Fruit fly (Drosophila melanogaster) whole organism, embryonic: ENCODE data around the gene CG9737.

ENCODE experiments used
- CG10543 ChIP-seq: fragments of 200-800 bp; sonication (Bioruptor generic); optimal IDR thresholded peaks from 3 replicates; lab custom pipeline; 2017; ENCODE audit warnings: missing biosample characterization, mild to moderate bottlenecking, missing genetic modification characterization, moderate library complexity
- CG11504 ChIP-seq: fragments of 200-800 bp; sonication (Bioruptor generic); optimal IDR thresholded peaks from 3 replicates; lab custom pipeline; 2019; ENCODE audit warnings: missing biosample characterization, mild to moderate bottlenecking, missing genetic modification characterization, moderate library complexity
- CG11696 ChIP-seq: fragments of 200-800 bp; sonication (Bioruptor generic); IDR thresholded peaks from 2 replicates; pipeline ENCODE4 v1.3.6; 2022; ENCODE audit warnings: missing biosample characterization, missing genetic modification characterization
- CG11723 ChIP-seq: fragments of 200-800 bp; sonication (Bioruptor generic); optimal IDR thresholded peaks from 2 replicates; lab custom pipeline; 2017; ENCODE audit warnings: missing biosample characterization, mild to moderate bottlenecking, missing genetic modification characterization
- CG12219 ChIP-seq: fragments of 200-800 bp; sonication (Bioruptor generic); optimal IDR thresholded peaks from 3 replicates; lab custom pipeline; 2018; ENCODE audit warnings: missing biosample characterization, mild to moderate bottlenecking, missing genetic modification characterization
- CG13424 ChIP-seq: fragments of 200-800 bp; sonication (Bioruptor generic); optimal IDR thresholded peaks from 2 replicates; lab custom pipeline; 2019; ENCODE audit warnings: missing biosample characterization, mild to moderate bottlenecking, missing genetic modification characterization, moderate library complexity
- CG17829 ChIP-seq: fragments of 200-800 bp; optimal IDR thresholded peaks from 2 replicates; lab custom pipeline; 2019; ENCODE audit warnings: missing biosample characterization, mild to moderate bottlenecking, missing genetic modification characterization, moderate library complexity
- CG18011 ChIP-seq: fragments of 200-800 bp; sonication (Bioruptor generic); optimal IDR thresholded peaks from 2 replicates; lab custom pipeline; 2017; ENCODE audit warnings: missing biosample characterization, missing genetic modification characterization, mild to moderate bottlenecking, moderate library complexity, missing genotype
- CG2120 ChIP-seq: fragments of 200-800 bp; sonication (Bioruptor generic); optimal IDR thresholded peaks from 3 replicates; lab custom pipeline; 2016; ENCODE audit warnings: missing biosample characterization, missing genetic modification characterization
- CG2202 ChIP-seq: fragments of 200-800 bp; sonication (Bioruptor generic); optimal IDR thresholded peaks from 2 replicates; lab custom pipeline; 2018; ENCODE audit warnings: missing biosample characterization, mild to moderate bottlenecking, missing genetic modification characterization
- CG2875 ChIP-seq: fragments of 200-800 bp; sonication (Bioruptor generic); optimal IDR thresholded peaks from 2 replicates; lab custom pipeline; 2017; ENCODE audit warnings: missing biosample characterization, mild to moderate bottlenecking, missing genetic modification characterization, missing genetic modification reagents
- CG31224 ChIP-seq: fragments of 200-800 bp; sonication (Bioruptor generic); IDR thresholded peaks from 2 replicates; pipeline ENCODE4 v1.3.6; 2022; ENCODE audit warnings: missing biosample characterization, missing genetic modification characterization
- CG31388 ChIP-seq: fragments of 200-800 bp; sonication (Bioruptor generic); optimal IDR thresholded peaks from 2 replicates; lab custom pipeline; 2016; ENCODE audit warnings: missing biosample characterization, missing genetic modification characterization
- CG32532 ChIP-seq: fragments of 200-800 bp; sonication (Bioruptor generic); IDR thresholded peaks from 2 replicates; pipeline ENCODE4 v1.3.6; 2022; ENCODE audit warnings: missing biosample characterization, missing genetic modification characterization
- CG34224 ChIP-seq: fragments of 200-800 bp; sonication (Bioruptor generic); IDR thresholded peaks from 3 replicates; pipeline ENCODE4 v1.3.6; 2022; ENCODE audit warnings: missing biosample characterization, missing genetic modification characterization; ENCODE audit not compliant: partially characterized antibody
- CG4404 ChIP-seq: fragments of 200-800 bp; sonication (Bioruptor generic); IDR thresholded peaks from 2 replicates; pipeline ENCODE4 v1.3.6; 2022; ENCODE audit warnings: missing biosample characterization, missing genetic modification characterization
- CG4617 ChIP-seq: fragments of 200-800 bp; sonication (Bioruptor generic); optimal IDR thresholded peaks from 3 replicates; lab custom pipeline; 2016; ENCODE audit warnings: missing biosample characterization, missing genetic modification characterization, borderline replicate concordance
- CG4730 ChIP-seq: fragments of 200-800 bp; sonication (Bioruptor generic); IDR thresholded peaks from 2 replicates; pipeline ENCODE4 v1.3.6; 2022; ENCODE audit warnings: missing biosample characterization, missing genetic modification characterization
- CG6175 ChIP-seq: fragments of 200-800 bp; sonication (Bioruptor generic); IDR thresholded peaks from 3 replicates; pipeline ENCODE4 v1.3.6; 2022; ENCODE audit warnings: missing biosample characterization, missing genetic modification characterization
- CG6254 ChIP-seq: fragments of 200-800 bp; sonication (Bioruptor generic); optimal IDR thresholded peaks from 3 replicates; lab custom pipeline; 2017; ENCODE audit warnings: mild to moderate bottlenecking, missing biosample characterization, missing genetic modification reagents, missing genetic modification characterization
- CG7928 ChIP-seq: fragments of 200-800 bp; sonication (Bioruptor generic); optimal IDR thresholded peaks from 2 replicates; lab custom pipeline; 2017; ENCODE audit warnings: missing biosample characterization, mild to moderate bottlenecking, missing genetic modification characterization
- CG8290 ChIP-seq, 3 experiments: fragments of 200-800 bp; sonication (Bioruptor generic); optimal IDR thresholded peaks; 2 replicates each; lab custom pipeline; 2016 to 2019; ENCODE audit warnings: missing biosample characterization in 3 of 3, missing genetic modification characterization in 3 of 3, mild to moderate bottlenecking in 2 of 3, moderate library complexity in 1 of 3
- CG8359 ChIP-seq: fragments of 200-800 bp; sonication (Bioruptor generic); optimal IDR thresholded peaks from 2 replicates; lab custom pipeline; 2017; ENCODE audit warnings: missing biosample characterization, mild to moderate bottlenecking, missing genetic modification characterization, borderline replicate concordance
- CG9437 ChIP-seq: fragments of 200-800 bp; sonication (Bioruptor generic); optimal IDR thresholded peaks from 2 replicates; lab custom pipeline; 2018; ENCODE audit warnings: missing biosample characterization, mild to moderate bottlenecking, missing genetic modification characterization
- E2f2 ChIP-seq: fragments of 200-800 bp; sonication (Bioruptor generic); IDR thresholded peaks from 2 replicates; pipeline ENCODE4 v1.3.6; 2022; ENCODE audit warnings: missing biosample characterization, missing genetic modification characterization
- Gsc ChIP-seq: fragments of 200-800 bp; sonication (Bioruptor generic); IDR thresholded peaks from 2 replicates; pipeline ENCODE4 v1.3.6; 2022; ENCODE audit warnings: missing biosample characterization, missing genetic modification characterization
- H15 ChIP-seq: fragments of 200-800 bp; sonication (Bioruptor generic); IDR thresholded peaks from 3 replicates; pipeline ENCODE4 v1.3.6; 2022; ENCODE audit warnings: missing biosample characterization, missing genetic modification characterization
- H2.0 ChIP-seq: fragments of 200-800 bp; sonication (Bioruptor generic); IDR thresholded peaks from 2 replicates; pipeline ENCODE4 v1.3.6; 2022; ENCODE audit warnings: missing biosample characterization, missing genetic modification characterization
- HLH4C ChIP-seq: fragments of 200-800 bp; sonication (Bioruptor generic); IDR thresholded peaks from 3 replicates; pipeline ENCODE4 v1.3.6; 2022; ENCODE audit warnings: missing biosample characterization, missing genetic modification characterization; ENCODE audit not compliant: partially characterized antibody
- Hmr ChIP-seq: fragments of 200-800 bp; sonication (Bioruptor generic); optimal IDR thresholded peaks from 3 replicates; lab custom pipeline; 2017; ENCODE audit warnings: mild to moderate bottlenecking, missing biosample characterization, missing genetic modification reagents, missing genetic modification characterization
- NC2α ChIP-seq: fragments of 200-800 bp; sonication (Bioruptor generic); optimal IDR thresholded peaks from 2 replicates; lab custom pipeline; 2016; ENCODE audit warnings: missing biosample characterization, missing genetic modification characterization
- Ssrp ChIP-seq: fragments of 200-800 bp; sonication (Bioruptor generic); optimal IDR thresholded peaks from 2 replicates; lab custom pipeline; 2018; ENCODE audit warnings: missing biosample characterization, mild to moderate bottlenecking, missing genetic modification characterization, moderate library complexity
- br ChIP-seq: fragments of >200 bp; optimal IDR thresholded peaks from 2 replicates; lab custom pipeline; 2017
- crp ChIP-seq, 2 experiments: fragments of 200-800 bp; sonication (Bioruptor generic); optimal IDR thresholded peaks; 2 replicates in 1 of 2; 3 replicates in 1 of 2; lab custom pipeline; 2017; ENCODE audit warnings: missing biosample characterization in 2 of 2, missing genetic modification characterization in 2 of 2, mild to moderate bottlenecking in 1 of 2, moderate library complexity in 1 of 2
- cwo ChIP-seq: fragments of 200-800 bp; sonication (Bioruptor generic); optimal IDR thresholded peaks from 3 replicates; lab custom pipeline; 2017; ENCODE audit warnings: missing biosample characterization, missing genetic modification characterization, mild to moderate bottlenecking, moderate library complexity, missing genetic modification reagents
- dm ChIP-seq: fragments of 200-800 bp; sonication (Bioruptor generic); optimal IDR thresholded peaks from 3 replicates; lab custom pipeline; 2016; ENCODE audit warnings: missing biosample characterization, missing genetic modification characterization
- dmrt11E ChIP-seq: fragments of 200-800 bp; sonication (Bioruptor generic); optimal IDR thresholded peaks from 3 replicates; lab custom pipeline; 2018; ENCODE audit warnings: missing biosample characterization, mild to moderate bottlenecking, missing genetic modification characterization, moderate library complexity
- dpn ChIP-seq, 2 experiments: fragments of 200-800 bp; sonication (Bioruptor generic); optimal IDR thresholded peaks; 3 replicates each; lab custom pipeline; 2016; ENCODE audit warnings: missing biosample characterization in 2 of 2, missing genetic modification characterization in 2 of 2
- esg ChIP-seq: fragments of 200-800 bp; sonication (Bioruptor generic); conservative IDR thresholded peaks from 2 replicates; pipeline ENCODE4 v1.3.6; 2022; ENCODE audit warnings: missing biosample characterization, missing genetic modification characterization
- eve ChIP-seq, 2 experiments: fragments of >200 bp; optimal IDR thresholded peaks; 2 replicates each; lab custom pipeline; 2017; ENCODE audit warnings: missing biosample characterization in 2 of 2, missing genetic modification characterization in 2 of 2
- fd3F ChIP-seq: fragments of 200-800 bp; sonication (Bioruptor generic); optimal IDR thresholded peaks from 2 replicates; lab custom pipeline; 2018; ENCODE audit warnings: missing biosample characterization, mild to moderate bottlenecking, missing genetic modification characterization, moderate library complexity
- gcm ChIP-seq: fragments of 200-800 bp; sonication (Bioruptor generic); optimal IDR thresholded peaks from 2 replicates; lab custom pipeline; 2019; ENCODE audit warnings: missing biosample characterization, mild to moderate bottlenecking, missing genetic modification characterization, moderate library complexity
- nmo ChIP-seq: fragments of 200-800 bp; sonication (Bioruptor generic); optimal IDR thresholded peaks from 2 replicates; lab custom pipeline; 2018; ENCODE audit warnings: missing biosample characterization, mild to moderate bottlenecking, missing genetic modification characterization, moderate library complexity
- odd ChIP-seq: fragments of 200-800 bp; sonication (Bioruptor generic); optimal IDR thresholded peaks from 2 replicates; lab custom pipeline; 2017; ENCODE audit warnings: missing biosample characterization, mild to moderate bottlenecking, missing genetic modification characterization
- pita ChIP-seq: fragments of 200-800 bp; sonication (Bioruptor generic); optimal IDR thresholded peaks from 2 replicates; lab custom pipeline; 2017; ENCODE audit warnings: missing biosample characterization, mild to moderate bottlenecking, missing genetic modification characterization
- slbo ChIP-seq: fragments of 200-800 bp; sonication (Bioruptor generic); IDR thresholded peaks from 2 replicates; pipeline ENCODE4 v1.3.6; 2022; ENCODE audit warnings: missing biosample characterization, missing genetic modification characterization
- slp2 ChIP-seq: fragments of 200-800 bp; sonication (Bioruptor generic); optimal IDR thresholded peaks from 2 replicates; lab custom pipeline; 2016; ENCODE audit warnings: missing biosample characterization, missing genetic modification characterization
- tna ChIP-seq: fragments of 200-800 bp; sonication (Bioruptor generic); IDR thresholded peaks from 2 replicates; pipeline ENCODE4 v1.3.6; 2022; ENCODE audit warnings: missing biosample characterization, missing genetic modification characterization; ENCODE audit not compliant: partially characterized antibody
- toy ChIP-seq: fragments of 200-800 bp; sonication (Bioruptor generic); IDR thresholded peaks from 2 replicates; pipeline ENCODE4 v1.3.6; 2022; ENCODE audit warnings: missing biosample characterization, missing genetic modification characterization
- tx ChIP-seq: fragments of 200-800 bp; sonication (Bioruptor generic); optimal IDR thresholded peaks from 2 replicates; lab custom pipeline; 2016; ENCODE audit warnings: missing biosample characterization, missing genetic modification characterization
- wor ChIP-seq: fragments of 200-800 bp; sonication (Bioruptor generic); IDR thresholded peaks from 2 replicates; pipeline ENCODE4 v1.3.6; 2022; ENCODE audit warnings: missing biosample characterization, missing genetic modification characterization

CG9737 gene

dm6 chr3R:30280312-30280711, 37.2 kb upstream of the CG9737 start (continued):
- TF ChIP-seq CG31224 (GFP tag; lab: Robert Waterston, UW), result 0 out of 2 replicates have a peak, but pooled peaks have one; percentile 8
- TF ChIP-seq dm (GFP tag; lab: Kevin White, UChicago), result no peak
- TF ChIP-seq CG4404, result peak; percentile 31; the same call in 1 of the 2 replicates
- peak; percentile 60 for TF ChIP-seq CG32532 (GFP tag; lab: Robert Waterston, UW)
- no peak for TF ChIP-seq CG17829 (tag; lab: Kevin White, UChicago)
- TF ChIP-seq toy, result no peak
- TF ChIP-seq esg (GFP tag; lab: Robert Waterston, UW), result no peak
- no peak for TF ChIP-seq slp2 (GFP tag; lab: Kevin White, UChicago)
- no peak for TF ChIP-seq NC2α (GFP tag; lab: Kevin White, UChicago)
- TF ChIP-seq pita (GFP tag; lab: Kevin White, UChicago), result no peak
- TF ChIP-seq slbo (GFP tag; lab: Robert Waterston, UW), result peak; percentile 52
- no peak for TF ChIP-seq CG7928 (GFP tag; lab: Kevin White, UChicago)
- no peak for TF ChIP-seq HLH4C (GFP tag; lab: Robert Waterston, UW)
- no peak for TF ChIP-seq CG8290 (GFP tag; optimal IDR thresholded peaks at IDR 0.05; lab: Kevin White, UChicago)
- no peak for TF ChIP-seq CG8290 (tag; optimal IDR thresholded peaks at IDR 0.05; lab: Kevin White, UChicago)
- no peak for TF ChIP-seq crp (GFP tag; optimal IDR thresholded peaks at IDR 0.05; lab: Kevin White, UChicago)
- TF ChIP-seq tx (GFP tag; lab: Kevin White, UChicago), result no peak
- no peak for TF ChIP-seq CG6175
- TF ChIP-seq fd3F (GFP tag; lab: Kevin White, UChicago), result no peak
- no peak for TF ChIP-seq CG11723 (GFP tag; lab: Kevin White, UChicago)
- no peak for TF ChIP-seq CG2202
- no peak for TF ChIP-seq Ssrp (tag; lab: Kevin White, UChicago)
- no peak for TF ChIP-seq CG8359
- no peak for TF ChIP-seq tna
- no peak for TF ChIP-seq br (lab: Kevin White, UChicago)
- no peak for TF ChIP-seq dmrt11E (tag; lab: Kevin White, UChicago)
- TF ChIP-seq eve (GFP tag; optimal IDR thresholded peaks at IDR 0.05; lab: Kevin White, UChicago), result no peak
- TF ChIP-seq CG4730, result no peak
- TF ChIP-seq CG11504 (tag; lab: Kevin White, UChicago), result peak; percentile 51
- TF ChIP-seq E2f2 (GFP tag; lab: Robert Waterston, UW), result no peak
- TF ChIP-seq CG9437 (GFP tag; lab: Kevin White, UChicago), result no peak
- no peak for TF ChIP-seq CG13424 (tag; lab: Kevin White, UChicago)
- TF ChIP-seq odd, result no peak
- TF ChIP-seq H2.0 (GFP tag; lab: Robert Waterston, UW), result peak; percentile 37; the same call in 1 of the 2 replicates
- TF ChIP-seq CG18011 (GFP tag; lab: Kevin White, UChicago), result no peak
- TF ChIP-seq CG11696 (GFP tag; lab: Robert Waterston, UW), result no peak
- no peak for TF ChIP-seq CG10543 (GFP tag; lab: Kevin White, UChicago)
- TF ChIP-seq CG2875 (GFP tag; lab: Kevin White, UChicago), result no peak
- no peak for TF ChIP-seq gcm
- no peak for TF ChIP-seq CG12219 (GFP tag; lab: Kevin White, UChicago)
- TF ChIP-seq nmo (GFP tag; lab: Kevin White, UChicago), result no peak
- TF ChIP-seq CG34224 (GFP tag; lab: Robert Waterston, UW), result no peak
- TF ChIP-seq H15, result no peak
- TF ChIP-seq CG4617 (GFP tag; lab: Kevin White, UChicago), result no peak
- no peak for TF ChIP-seq CG6254 (GFP tag; lab: Kevin White, UChicago)
- TF ChIP-seq dpn (GFP tag; optimal IDR thresholded peaks at IDR 0.05; lab: Kevin White, UChicago), result no peak
- peak; percentile 26 for TF ChIP-seq Hmr
- no peak for TF ChIP-seq Gsc (GFP tag; lab: Robert Waterston, UW)
- peak; percentile 55 for TF ChIP-seq CG2120 (GFP tag; lab: Kevin White, UChicago)
- no peak for TF ChIP-seq cwo (GFP tag; lab: Kevin White, UChicago)
- no peak for TF ChIP-seq CG31388
- TF ChIP-seq wor, result no peak
